Worm (Caenorhabditis elegans): ENCODE results near the gene F53B3.3.
"Not testable (repeated sequence)": the region's sequence is repeated elsewhere in the genome, so short reads cannot be mapped to it uniquely, and the experiment has no call there.

F53B3.3 gene

DNA sequence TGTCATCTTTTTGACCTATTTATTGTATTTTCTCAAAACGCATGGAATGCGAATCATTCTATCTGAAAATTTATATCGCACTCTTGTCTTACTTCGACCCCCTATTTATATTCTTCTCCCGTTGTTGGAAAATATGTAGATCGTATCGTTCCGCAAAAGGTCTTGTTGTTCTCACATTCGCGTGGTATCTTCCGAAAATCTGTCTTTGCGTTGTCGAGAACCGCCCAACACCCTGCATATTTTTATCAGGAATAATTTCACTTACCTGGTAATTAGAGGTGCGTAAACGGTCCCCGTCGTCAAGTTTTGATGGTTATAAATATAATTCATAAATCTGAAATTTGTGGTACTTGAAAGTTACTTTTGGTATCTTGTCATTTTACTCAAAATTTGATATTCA is 31.9 kb upstream of the F53B3.3 start:
- TF ChIP-seq unc-130 (GFP tag; optimal IDR thresholded peaks at IDR 0.05) (no peak), F55B11.4 (tag; optimal IDR thresholded peaks at IDR 0.05; ENCODE audit: borderline replicate concordance, insufficient read depth) (no peak), B0336.3 (GFP tag; IDR thresholded peaks at IDR 0.05) (no peak), athp-1 (tag; optimal IDR thresholded peaks at IDR 0.05) (no peak)

DNA sequence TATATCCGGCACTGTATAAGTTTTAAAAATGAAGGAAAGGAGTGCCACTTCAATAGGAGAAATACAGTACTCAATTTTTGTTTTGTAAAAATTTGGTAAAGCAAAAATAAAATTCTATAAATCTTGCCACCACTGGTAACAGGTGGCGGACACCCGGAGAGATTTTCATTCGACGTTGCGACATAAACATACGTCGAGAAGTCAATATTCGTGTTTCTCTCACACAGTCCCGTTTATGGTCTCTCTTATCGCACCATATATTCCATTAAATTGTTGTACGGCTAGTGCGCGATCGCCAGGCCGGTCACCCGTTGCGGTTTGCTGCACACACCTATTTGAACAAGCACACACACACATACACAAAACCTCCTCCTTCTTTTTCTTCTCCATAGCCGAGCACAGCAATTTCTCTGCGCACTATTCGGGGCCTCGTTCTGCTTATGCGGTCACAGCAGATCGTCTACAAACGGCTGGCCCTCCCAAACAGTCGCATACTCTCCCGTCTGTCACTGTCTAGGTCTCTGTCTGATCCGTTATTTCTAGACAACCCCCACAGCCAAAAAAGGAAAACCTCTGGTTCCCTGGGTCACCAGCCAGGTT is 30.1 kb upstream of the F53B3.3 start:
- 0 out of 2 replicates have a peak, but pooled peaks have one; percentile 21 for TF ChIP-seq nfyb-1 (GFP tag; IDR thresholded peaks at IDR 0.05)
- no peak for TF ChIP-seq F22D6.2 (tag; optimal IDR thresholded peaks at IDR 0.05)
- no peak for TF ChIP-seq nfya-2 (GFP tag; IDR thresholded peaks at IDR 0.05)

DNA sequence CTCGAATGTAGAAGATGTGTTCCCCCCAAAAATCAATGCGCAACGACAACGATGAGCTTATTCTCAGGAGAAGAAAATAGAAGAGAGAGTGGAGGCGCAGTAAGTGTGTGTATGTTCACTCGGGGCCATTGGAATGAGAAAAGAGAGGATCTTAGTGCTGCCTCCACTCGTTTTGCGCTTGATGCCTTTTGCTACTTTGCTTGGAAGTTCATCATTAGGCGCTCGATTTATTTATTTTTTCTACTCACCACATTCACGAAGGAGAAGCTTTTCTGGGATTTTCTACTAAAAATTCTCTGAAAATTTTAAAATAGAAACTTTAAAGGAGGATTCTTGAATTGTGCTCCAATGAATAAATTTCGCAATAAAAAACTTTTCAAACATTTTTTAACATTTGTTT is 27.3 kb upstream of the F53B3.3 start, which contains the start of gene F52B10.3:
Gene F52B10.3, minus strand, starts transcription at position 101 of the 400 bp plus-strand sequence.
- TF ChIP-seq cebp-1 (GFP tag; IDR thresholded peaks at IDR 0.05) (no peak), cebp-1 (tag; optimal IDR thresholded peaks at IDR 0.05) (peak; percentile 40), mel-28 (tag; optimal IDR thresholded peaks at IDR 0.05; ENCODE audit: borderline replicate concordance) (no peak)

DNA sequence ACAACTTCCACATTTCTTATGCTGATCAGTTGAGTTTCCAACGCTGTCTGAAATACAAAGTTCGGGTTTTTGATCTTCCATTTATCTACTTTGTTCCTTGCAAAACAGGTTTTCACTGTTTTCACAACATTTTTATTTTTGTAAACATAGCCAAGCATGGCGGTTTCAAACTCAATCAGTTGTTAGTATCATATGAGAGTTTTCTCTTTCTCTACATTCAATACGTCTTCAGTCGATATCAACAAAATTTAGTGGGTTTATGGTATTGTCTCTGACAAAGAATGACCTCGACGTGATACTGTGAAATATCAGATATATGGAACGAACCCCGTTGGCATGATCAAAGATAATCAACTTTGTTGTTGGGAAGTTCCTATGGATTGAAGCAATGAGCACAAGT is 24.7 kb upstream of the F53B3.3 start:
- TF ChIP-seq ztf-6 (GFP tag; IDR thresholded peaks at IDR 0.05) (no peak), rec-8 (tag; optimal IDR thresholded peaks at IDR 0.05) (no peak), K11D2.4 (GFP tag; IDR thresholded peaks at IDR 0.05) (no peak), hlh-26 (GFP tag; conservative IDR thresholded peaks at IDR 0.05) (no peak), ztf-28 (GFP tag; IDR thresholded peaks at IDR 0.05) (no peak), sptf-2 (GFP tag; optimal IDR thresholded peaks at IDR 0.05) (no peak), ztf-3 (GFP tag; optimal IDR thresholded peaks at IDR 0.05) (no peak), nhr-90 (tag; optimal IDR thresholded peaks at IDR 0.05) (no peak), egl-44 (GFP tag; IDR thresholded peaks at IDR 0.05) (no peak), die-1 (tag; optimal IDR thresholded peaks at IDR 0.05) (no peak), aptf-2 (GFP tag; conservative IDR thresholded peaks at IDR 0.05) (no peak), F39B2.1 (GFP tag; IDR thresholded peaks at IDR 0.05) (no peak), efl-1 (GFP tag; optimal IDR thresholded peaks at IDR 0.05) (no peak), unc-130 (GFP tag; optimal IDR thresholded peaks at IDR 0.05) (no peak), nfya-2 (GFP tag; IDR thresholded peaks at IDR 0.05) (no peak), athp-1 (tag; optimal IDR thresholded peaks at IDR 0.05) (no peak), ceh-58 (GFP tag; IDR thresholded peaks at IDR 0.05) (no peak)

- TF ChIP-seq F33H1.4 (GFP tag; IDR thresholded peaks at IDR 0.05); pbrm-1 (GFP tag; IDR thresholded peaks at IDR 0.05); attf-5 (GFP tag; optimal IDR thresholded peaks at IDR 0.05): not testable (repeated sequence)
These were observed 23.3 kb upstream of the F53B3.3 start, which contains the start of gene B0410.1 for ce11 chrX:2894273-2894672. Gene B0410.1 (plus strand): TSS chrX:2894573.

DNA sequence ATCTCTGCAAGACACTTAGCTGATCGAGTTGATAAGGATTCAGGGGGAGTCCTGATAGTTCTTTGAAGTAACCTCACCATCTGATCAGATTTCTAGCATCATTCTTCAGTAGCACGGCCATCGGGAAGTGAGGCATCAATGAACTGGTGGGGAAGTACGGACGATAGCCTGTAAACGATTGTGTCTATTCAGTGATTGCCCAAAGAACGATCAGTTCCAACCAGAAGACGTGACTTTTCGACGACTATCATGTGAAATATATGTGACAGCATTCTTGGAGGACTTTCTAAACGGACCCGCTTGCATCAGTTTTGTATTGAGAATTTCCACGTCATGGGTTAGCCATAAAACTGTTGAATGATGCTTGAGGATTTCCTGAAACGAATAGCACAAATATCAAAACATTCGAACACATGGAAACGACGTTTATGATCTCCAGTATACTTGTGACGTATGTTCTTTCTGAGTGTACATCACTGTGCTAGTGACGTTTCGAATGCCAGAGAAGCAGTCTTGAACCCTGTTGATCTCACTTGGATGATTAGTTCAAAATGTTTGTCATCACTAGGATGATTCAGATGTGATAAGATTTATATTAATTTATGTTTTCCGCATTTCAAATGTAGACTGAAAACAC is 22.2 kb upstream of the F53B3.3 start:
- no peak for TF ChIP-seq cebp-2 (GFP tag; IDR thresholded peaks at IDR 0.05)
- peak; percentile 72 for TF ChIP-seq ztf-26 (tag; optimal IDR thresholded peaks at IDR 0.05)
- peak; percentile 56 for TF ChIP-seq lin-40 (tag; optimal IDR thresholded peaks at IDR 0.05)
- peak; percentile 44 for TF ChIP-seq die-1 (tag; optimal IDR thresholded peaks at IDR 0.05)
- TF ChIP-seq T26A5.8 (tag; optimal IDR thresholded peaks at IDR 0.05): no peak

All from whole organism, young adult.